Fruit fly (Drosophila melanogaster) whole organism, embryonic: ENCODE measurements around the gene wda.

ENCODE experiments used
- Awh ChIP-seq: fragments of 200-800 bp; sonication (Bioruptor generic); IDR thresholded peaks from 2 replicates; pipeline ENCODE4, ENCODE4 v1.3.6; 2022; ENCODE audit warnings: missing biosample characterization, missing genetic modification characterization
- Bgb ChIP-seq: fragments of 200-800 bp; sonication (Bioruptor generic); IDR thresholded peaks from 2 replicates; pipeline ENCODE4 v1.3.6; 2022; ENCODE audit warnings: missing biosample characterization, missing genetic modification characterization; ENCODE audit not compliant: partially characterized antibody
- CG10209 ChIP-seq: fragments of 200-800 bp; sonication (Bioruptor generic); optimal IDR thresholded peaks from 3 replicates; lab custom pipeline; 2017; ENCODE audit warnings: missing biosample characterization, mild to moderate bottlenecking, missing genetic modification characterization, missing genetic modification reagents
- CG10543 ChIP-seq: fragments of 200-800 bp; sonication (Bioruptor generic); optimal IDR thresholded peaks from 3 replicates; lab custom pipeline; 2017; ENCODE audit warnings: missing biosample characterization, mild to moderate bottlenecking, missing genetic modification characterization, moderate library complexity
- CG11247 ChIP-seq: fragments of 200-800 bp; sonication (Bioruptor generic); IDR thresholded peaks from 2 replicates; pipeline ENCODE4 v1.3.6; 2022; ENCODE audit warnings: missing biosample characterization, missing genetic modification characterization
- CG11695 ChIP-seq: fragments of 200-800 bp; sonication (Bioruptor generic); IDR thresholded peaks from 3 replicates; pipeline ENCODE4 v1.3.6; 2022; ENCODE audit warnings: missing biosample characterization, missing genetic modification characterization
- CG13894 ChIP-seq: fragments of 200-800 bp; sonication (Bioruptor generic); optimal IDR thresholded peaks from 3 replicates; lab custom pipeline; 2018; ENCODE audit warnings: missing biosample characterization, mild to moderate bottlenecking, missing genetic modification characterization, moderate library complexity
- CG14710 ChIP-seq: fragments of 200-800 bp; sonication (Bioruptor generic); optimal IDR thresholded peaks from 3 replicates; lab custom pipeline; 2019; ENCODE audit warnings: missing biosample characterization, mild to moderate bottlenecking, missing genetic modification characterization, moderate library complexity
- CG15514 ChIP-seq: fragments of 200-800 bp; sonication (Bioruptor generic); optimal IDR thresholded peaks from 3 replicates; lab custom pipeline; 2017; ENCODE audit warnings: missing biosample characterization, missing genetic modification characterization, mild to moderate bottlenecking, moderate library complexity, missing genetic modification reagents
- CG15696 ChIP-seq: fragments of 200-800 bp; sonication (Bioruptor generic); optimal IDR thresholded peaks from 2 replicates; lab custom pipeline; 2019; ENCODE audit warnings: missing biosample characterization, mild to moderate bottlenecking, missing genetic modification characterization, moderate library complexity
- CG17359 ChIP-seq: fragments of 200-800 bp; sonication (Bioruptor generic); optimal IDR thresholded peaks from 3 replicates; lab custom pipeline; 2018; ENCODE audit warnings: missing biosample characterization, mild to moderate bottlenecking, missing genetic modification characterization, moderate library complexity
- CG32767 ChIP-seq: fragments of 200-800 bp; sonication (Bioruptor generic); IDR thresholded peaks from 2 replicates; pipeline ENCODE4 v1.3.6; 2022; ENCODE audit warnings: missing biosample characterization, missing genetic modification characterization
- CG3281 ChIP-seq: fragments of 200-800 bp; sonication (Bioruptor generic); optimal IDR thresholded peaks from 3 replicates; lab custom pipeline; 2017; ENCODE audit warnings: missing biosample characterization, mild to moderate bottlenecking, missing genetic modification characterization
- CG4360 ChIP-seq: fragments of 200-800 bp; sonication (Bioruptor generic); IDR thresholded peaks from 2 replicates; pipeline ENCODE4 v1.3.6; 2022; ENCODE audit warnings: missing biosample characterization, missing genetic modification characterization
- CG6683 ChIP-seq: fragments of 200-800 bp; sonication (Bioruptor generic); optimal IDR thresholded peaks from 2 replicates; lab custom pipeline; 2017; ENCODE audit warnings: missing biosample characterization, mild to moderate bottlenecking, missing genetic modification characterization, missing genetic modification reagents
- CG6791 ChIP-seq: fragments of 200-800 bp; sonication (Bioruptor generic); IDR thresholded peaks from 3 replicates; pipeline ENCODE4 v1.3.6; 2022; ENCODE audit warnings: missing biosample characterization, missing genetic modification characterization; ENCODE audit not compliant: partially characterized antibody
- CG6854 ChIP-seq: fragments of 200-800 bp; sonication (Bioruptor generic); optimal IDR thresholded peaks from 3 replicates; lab custom pipeline; 2017; ENCODE audit warnings: missing biosample characterization, mild to moderate bottlenecking, missing genetic modification characterization
- CG8359 ChIP-seq: fragments of 200-800 bp; sonication (Bioruptor generic); optimal IDR thresholded peaks from 2 replicates; lab custom pipeline; 2017; ENCODE audit warnings: missing biosample characterization, mild to moderate bottlenecking, missing genetic modification characterization, borderline replicate concordance
- CoRest ChIP-seq: fragments of 200-800 bp; sonication (Bioruptor generic); optimal IDR thresholded peaks from 3 replicates; lab custom pipeline; 2018; ENCODE audit warnings: missing biosample characterization, mild to moderate bottlenecking, missing genetic modification characterization, moderate library complexity
- D ChIP-seq, 2 experiments: fragments of 200-800 bp in 1 of 2; fragments of >200 bp in 1 of 2; sonication (Bioruptor generic) in 1 of 2; optimal IDR thresholded peaks; 2 replicates in 1 of 2; 3 replicates in 1 of 2; lab custom pipeline; 2017; ENCODE audit warnings: mild to moderate bottlenecking in 1 of 2, missing biosample characterization in 1 of 2, missing genetic modification characterization in 1 of 2, missing genetic modification reagents in 1 of 2
- Dek ChIP-seq: fragments of 200-800 bp; sonication (Bioruptor generic); optimal IDR thresholded peaks from 3 replicates; lab custom pipeline; 2019; ENCODE audit warnings: missing biosample characterization, mild to moderate bottlenecking, missing genetic modification characterization, moderate library complexity
- E2f2 ChIP-seq: fragments of 200-800 bp; sonication (Bioruptor generic); IDR thresholded peaks from 2 replicates; pipeline ENCODE4 v1.3.6; 2022; ENCODE audit warnings: missing biosample characterization, missing genetic modification characterization
- Eip74EF ChIP-seq, 2 experiments: fragments of 200-800 bp in 1 of 2; fragments of >200 bp in 1 of 2; sonication (Bioruptor generic) in 1 of 2; optimal IDR thresholded peaks; 2 replicates each; lab custom pipeline; 2017 to 2019; ENCODE audit warnings: missing biosample characterization in 2 of 2, missing genetic modification characterization in 2 of 2, mild to moderate bottlenecking in 1 of 2, moderate library complexity in 1 of 2
- Ets65A ChIP-seq: fragments of 200-800 bp; sonication (Bioruptor generic); peaks from one replicate; lab custom pipeline; 2016; ENCODE audit warnings: missing biosample characterization, missing genetic modification characterization
- Fer3 ChIP-seq: fragments of 200-800 bp; sonication (Bioruptor generic); optimal IDR thresholded peaks from 2 replicates; lab custom pipeline; 2018; ENCODE audit warnings: missing biosample characterization, mild to moderate bottlenecking, missing genetic modification characterization, moderate library complexity
- Gug ChIP-seq: fragments of 200-800 bp; sonication (Bioruptor generic); IDR thresholded peaks from 4 replicates; pipeline ENCODE4 v1.3.6; 2022; ENCODE audit warnings: missing biosample characterization, missing genetic modification characterization
- Hsf ChIP-seq: fragments of 200-800 bp; sonication (Bioruptor generic); optimal IDR thresholded peaks from 3 replicates; lab custom pipeline; 2016; ENCODE audit warnings: missing biosample characterization, missing genetic modification characterization
- Kr ChIP-seq: fragments of 200-800 bp; sonication (Bioruptor generic); optimal IDR thresholded peaks from 2 replicates; lab custom pipeline; 2017; ENCODE audit warnings: missing biosample characterization, mild to moderate bottlenecking, missing genetic modification characterization
- Optix ChIP-seq: fragments of 200-800 bp; sonication (Bioruptor generic); IDR thresholded peaks from 3 replicates; pipeline ENCODE4 v1.3.6; 2022; ENCODE audit warnings: missing biosample characterization, missing genetic modification characterization
- PHDP ChIP-seq: fragments of 200-800 bp; sonication (Bioruptor generic); optimal IDR thresholded peaks from 3 replicates; lab custom pipeline; 2018; ENCODE audit warnings: missing biosample characterization, mild to moderate bottlenecking, missing genetic modification characterization, moderate library complexity
- Side ChIP-seq: fragments of 200-800 bp; sonication (Bioruptor generic); optimal IDR thresholded peaks from 2 replicates; lab custom pipeline; 2016; ENCODE audit warnings: missing biosample characterization, missing genetic modification characterization
- TFAM ChIP-seq: fragments of 200-800 bp; sonication (Bioruptor generic); optimal IDR thresholded peaks from 2 replicates; lab custom pipeline; 2017; ENCODE audit warnings: missing biosample characterization, missing genetic modification characterization, inconsistent platforms
- Xbp1 ChIP-seq: fragments of 200-800 bp; sonication (Bioruptor generic); optimal IDR thresholded peaks from 3 replicates; lab custom pipeline; 2016; ENCODE audit warnings: missing biosample characterization, mild to moderate bottlenecking, missing genetic modification characterization
- ap ChIP-seq: fragments of 200-800 bp; sonication (Bioruptor generic); IDR thresholded peaks from 2 replicates; pipeline ENCODE4 v1.3.6; 2022; ENCODE audit warnings: missing biosample characterization, missing genetic modification characterization
- caup ChIP-seq: fragments of 200-800 bp; sonication (Bioruptor generic); optimal IDR thresholded peaks from 3 replicates; lab custom pipeline; 2017; ENCODE audit warnings: missing biosample characterization, mild to moderate bottlenecking, missing genetic modification characterization, moderate library complexity; ENCODE audit not compliant: severe bottlenecking
- cwo ChIP-seq: fragments of 200-800 bp; sonication (Bioruptor generic); optimal IDR thresholded peaks from 3 replicates; lab custom pipeline; 2017; ENCODE audit warnings: missing biosample characterization, missing genetic modification characterization, mild to moderate bottlenecking, moderate library complexity, missing genetic modification reagents
- gcm ChIP-seq: fragments of 200-800 bp; sonication (Bioruptor generic); optimal IDR thresholded peaks from 2 replicates; lab custom pipeline; 2019; ENCODE audit warnings: missing biosample characterization, mild to moderate bottlenecking, missing genetic modification characterization, moderate library complexity
- ind ChIP-seq: fragments of 200-800 bp; sonication (Bioruptor generic); optimal IDR thresholded peaks from 3 replicates; lab custom pipeline; 2016; ENCODE audit warnings: missing biosample characterization, missing genetic modification characterization
- lilli ChIP-seq: fragments of 200-800 bp; sonication (Bioruptor generic); optimal IDR thresholded peaks from 3 replicates; lab custom pipeline; 2016; ENCODE audit warnings: missing biosample characterization, missing genetic modification characterization
- mirr ChIP-seq: fragments of 200-800 bp; sonication (Bioruptor generic); optimal IDR thresholded peaks from 3 replicates; lab custom pipeline; 2018; ENCODE audit warnings: missing biosample characterization, mild to moderate bottlenecking, missing genetic modification characterization
- psq ChIP-seq: fragments of 200-800 bp; sonication (Bioruptor generic); optimal IDR thresholded peaks from 2 replicates; lab custom pipeline; 2017; ENCODE audit warnings: missing biosample characterization, missing genetic modification characterization
- ro ChIP-seq: fragments of 200-800 bp; sonication (Bioruptor generic); IDR thresholded peaks from 2 replicates; pipeline ENCODE4 v1.3.6; 2022; ENCODE audit warnings: missing biosample characterization, missing genetic modification characterization
- row ChIP-seq: fragments of 200-800 bp; sonication (Bioruptor generic); IDR thresholded peaks from 3 replicates; pipeline ENCODE4 v1.3.6; 2022; ENCODE audit warnings: missing biosample characterization, missing genetic modification characterization
- sens ChIP-seq: fragments of 200-800 bp; sonication (Bioruptor generic); peaks from one replicate; lab custom pipeline; 2016; ENCODE audit warnings: missing biosample characterization, missing genetic modification characterization
- stc ChIP-seq: fragments of 200-800 bp; sonication (Bioruptor generic); IDR thresholded peaks from 2 replicates; pipeline ENCODE4 v1.3.6; 2022; ENCODE audit warnings: missing biosample characterization, missing genetic modification characterization
- sug ChIP-seq: fragments of 200-800 bp; optimal IDR thresholded peaks from 2 replicates; lab custom pipeline; 2019; ENCODE audit warnings: missing biosample characterization, mild to moderate bottlenecking, missing genetic modification characterization, moderate library complexity
- tna ChIP-seq: fragments of 200-800 bp; sonication (Bioruptor generic); IDR thresholded peaks from 2 replicates; pipeline ENCODE4 v1.3.6; 2022; ENCODE audit warnings: missing biosample characterization, missing genetic modification characterization; ENCODE audit not compliant: partially characterized antibody

wda gene

DNA sequence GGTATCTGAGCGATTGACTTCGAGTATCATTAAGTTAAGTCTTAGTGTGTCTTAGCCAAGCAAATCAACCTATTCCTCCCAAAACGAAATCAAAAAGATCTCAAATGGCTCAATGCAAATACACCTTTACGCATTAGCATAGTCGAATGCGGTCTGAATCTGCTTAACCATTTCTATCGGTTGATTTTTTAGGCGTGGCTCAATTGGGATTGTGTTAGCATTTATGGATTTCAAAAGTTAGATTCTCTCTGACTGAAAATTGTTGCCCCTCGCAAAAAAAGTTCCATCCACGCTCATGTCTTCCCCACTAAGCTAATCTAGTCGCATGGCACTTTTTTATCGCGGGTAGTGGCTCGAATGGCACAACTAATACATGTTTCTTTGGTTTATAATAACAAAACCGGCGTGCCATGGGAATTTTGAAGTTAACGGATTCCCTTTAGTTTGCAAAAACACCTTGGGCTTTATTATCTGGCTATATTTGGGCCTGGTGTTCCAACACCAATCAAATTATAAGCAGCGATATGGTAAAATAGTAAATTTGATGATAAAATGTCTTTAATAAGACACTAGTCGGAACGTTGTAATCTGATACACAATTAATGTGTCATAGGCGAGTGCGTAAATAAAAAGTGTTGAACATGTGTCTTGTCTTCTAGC, 29.2 kb downstream of the wda start (continued):
- no peak for TF ChIP-seq CG14710
- no peak for TF ChIP-seq CG32767 (GFP tag; lab: Robert Waterston, UW)
- peak; percentile 49 for TF ChIP-seq Dek
- TF ChIP-seq ap (GFP tag; lab: Robert Waterston, UW): no peak
- peak; percentile 47 for TF ChIP-seq CG13894 (tag; lab: Kevin White, UChicago)
- TF ChIP-seq D (optimal IDR thresholded peaks at IDR 0.05; lab: Kevin White, UChicago): no peak
- TF ChIP-seq D (GFP tag; optimal IDR thresholded peaks at IDR 0.05; lab: Kevin White, UChicago): no peak
- no peak for TF ChIP-seq Ets65A
- peak; percentile 59 for TF ChIP-seq cwo (GFP tag; lab: Kevin White, UChicago)
- no peak for TF ChIP-seq Hsf
- TF ChIP-seq CG3281 (GFP tag; lab: Kevin White, UChicago): peak; percentile 57
- TF ChIP-seq E2f2 (GFP tag; lab: Robert Waterston, UW): no peak
- TF ChIP-seq CoRest (tag; lab: Kevin White, UChicago): peak; percentile 10
- no peak for TF ChIP-seq psq (GFP tag; lab: Kevin White, UChicago)
- TF ChIP-seq CG6683: no peak
- no peak for TF ChIP-seq sens
- TF ChIP-seq sug (tag; lab: Kevin White, UChicago): peak; percentile 72
- TF ChIP-seq ro (GFP tag; lab: Robert Waterston, UW): no peak
- TF ChIP-seq lilli (GFP tag; lab: Kevin White, UChicago): peak; percentile 54
- TF ChIP-seq CG6791: no peak
- no peak for TF ChIP-seq CG10209 (GFP tag; lab: Kevin White, UChicago)
- peak; percentile 43 for TF ChIP-seq ind (GFP tag; lab: Kevin White, UChicago)
- peak; percentile 55 for TF ChIP-seq Fer3 (tag; lab: Kevin White, UChicago)
- TF ChIP-seq mirr (GFP tag; lab: Kevin White, UChicago): peak; percentile 93
- TF ChIP-seq CG4360 (GFP tag; lab: Robert Waterston, UW): no peak
- no peak for TF ChIP-seq CG8359 (GFP tag; lab: Kevin White, UChicago)
- peak; percentile 39; the same call in 1 of the 4 replicates for TF ChIP-seq Gug (GFP tag; lab: Robert Waterston, UW)
- TF ChIP-seq Side (GFP tag; lab: Kevin White, UChicago): peak; percentile 37
- no peak for TF ChIP-seq gcm
- TF ChIP-seq CG6854 (GFP tag; lab: Kevin White, UChicago): peak; percentile 13

DNA sequence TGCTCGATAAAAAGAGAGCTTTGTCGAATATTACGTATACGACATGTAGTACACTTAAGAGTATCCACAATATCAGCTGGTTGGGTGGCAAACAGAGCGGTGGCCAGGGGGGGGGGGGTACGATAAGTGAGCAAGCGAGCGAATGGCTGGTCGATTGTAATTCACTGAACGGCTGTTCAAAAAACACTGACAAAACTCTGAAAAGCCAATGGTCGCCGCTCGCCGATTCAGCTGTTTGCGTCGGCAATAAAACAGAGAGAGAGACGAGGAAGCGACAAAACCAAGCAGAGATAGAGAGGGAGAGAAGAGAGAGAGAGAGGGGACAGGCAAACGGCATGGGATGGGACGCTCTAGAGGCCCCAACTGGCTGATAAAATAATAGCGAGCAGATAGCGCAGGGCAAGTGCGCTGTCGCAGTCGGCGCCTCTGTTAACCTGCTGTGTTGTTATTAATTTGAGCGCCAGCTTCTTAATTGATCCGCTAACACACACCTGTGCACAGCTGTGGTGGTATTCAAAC, 31.3 kb downstream of the wda start, which contains the start of gene cnc:
Gene cnc, minus strand, starts transcription at position 191 of the 519 bp plus-strand sequence.
- TF ChIP-seq row: no peak; the same call in 2 of the 3 replicates
- TF ChIP-seq CG17359 (tag; lab: Kevin White, UChicago): no peak
- TF ChIP-seq Eip74EF (GFP tag; optimal IDR thresholded peaks at IDR 0.05; lab: Kevin White, UChicago): peak in 1 of 2 experiments; percentile 81
- TF ChIP-seq Bgb (GFP tag; lab: Robert Waterston, UW): peak; percentile 35; the same call in 1 of the 2 replicates
- peak; percentile 57 for TF ChIP-seq sens
- TF ChIP-seq CG10543: peak; percentile 84
- peak; percentile 34 for TF ChIP-seq PHDP (tag; lab: Kevin White, UChicago)
- no peak for TF ChIP-seq Xbp1 (GFP tag; lab: Kevin White, UChicago)
- TF ChIP-seq Kr (GFP tag; lab: Kevin White, UChicago): no peak
- peak; percentile 44 for TF ChIP-seq CG15514 (GFP tag; lab: Kevin White, UChicago)
- TF ChIP-seq CG11247 (GFP tag; lab: Robert Waterston, UW): 0 out of 2 replicates have a peak, but pooled peaks have one; percentile 12
- no peak; the same call in 1 of the 2 replicates for TF ChIP-seq Awh
- TF ChIP-seq stc (GFP tag; lab: Robert Waterston, UW): peak; percentile 44; the same call in 1 of the 2 replicates
- peak; percentile 21 for TF ChIP-seq caup (GFP tag; lab: Kevin White, UChicago)
- peak; percentile 15 for TF ChIP-seq CG6683
- peak; percentile 35 for TF ChIP-seq tna (GFP tag; lab: Robert Waterston, UW)
- TF ChIP-seq CG15696 (tag; lab: Kevin White, UChicago): no peak
- peak; percentile 16 for TF ChIP-seq CG6854 (GFP tag; lab: Kevin White, UChicago)
- peak; percentile 57; the same call in 1 of the 3 replicates for TF ChIP-seq CG11695 (GFP tag; lab: Robert Waterston, UW)
- TF ChIP-seq Optix: no peak; the same call in 2 of the 3 replicates
- no peak for TF ChIP-seq TFAM (GFP tag; lab: Kevin White, UChicago)
